Fruit fly (Drosophila melanogaster) whole organism, adult: ENCODE results near the gene RpL34a.

ENCODE experiments used
- CG11617 ChIP-seq: fragments of 200-800 bp; sonication (Bioruptor generic); optimal IDR thresholded peaks from 2 replicates; lab custom pipeline; 2017; ENCODE audit warnings: mild to moderate bottlenecking, missing biosample characterization, missing genetic modification reagents, missing genetic modification characterization
- CG33017 ChIP-seq: fragments of 200-800 bp; sonication (Bioruptor generic); optimal IDR thresholded peaks from 2 replicates; lab custom pipeline; 2018; ENCODE audit warnings: missing biosample characterization, mild to moderate bottlenecking, missing genetic modification characterization, moderate library complexity
- CG5204 ChIP-seq: fragments of 200-800 bp; sonication (Bioruptor generic); optimal IDR thresholded peaks from 2 replicates; lab custom pipeline; 2016; ENCODE audit warnings: missing biosample characterization, missing genetic modification characterization
- Mnt ChIP-seq: fragments of 200-800 bp; sonication (Bioruptor generic); optimal IDR thresholded peaks from 2 replicates; lab custom pipeline; 2016; ENCODE audit warnings: missing biosample characterization, mild to moderate bottlenecking, missing genetic modification characterization

DNA sequence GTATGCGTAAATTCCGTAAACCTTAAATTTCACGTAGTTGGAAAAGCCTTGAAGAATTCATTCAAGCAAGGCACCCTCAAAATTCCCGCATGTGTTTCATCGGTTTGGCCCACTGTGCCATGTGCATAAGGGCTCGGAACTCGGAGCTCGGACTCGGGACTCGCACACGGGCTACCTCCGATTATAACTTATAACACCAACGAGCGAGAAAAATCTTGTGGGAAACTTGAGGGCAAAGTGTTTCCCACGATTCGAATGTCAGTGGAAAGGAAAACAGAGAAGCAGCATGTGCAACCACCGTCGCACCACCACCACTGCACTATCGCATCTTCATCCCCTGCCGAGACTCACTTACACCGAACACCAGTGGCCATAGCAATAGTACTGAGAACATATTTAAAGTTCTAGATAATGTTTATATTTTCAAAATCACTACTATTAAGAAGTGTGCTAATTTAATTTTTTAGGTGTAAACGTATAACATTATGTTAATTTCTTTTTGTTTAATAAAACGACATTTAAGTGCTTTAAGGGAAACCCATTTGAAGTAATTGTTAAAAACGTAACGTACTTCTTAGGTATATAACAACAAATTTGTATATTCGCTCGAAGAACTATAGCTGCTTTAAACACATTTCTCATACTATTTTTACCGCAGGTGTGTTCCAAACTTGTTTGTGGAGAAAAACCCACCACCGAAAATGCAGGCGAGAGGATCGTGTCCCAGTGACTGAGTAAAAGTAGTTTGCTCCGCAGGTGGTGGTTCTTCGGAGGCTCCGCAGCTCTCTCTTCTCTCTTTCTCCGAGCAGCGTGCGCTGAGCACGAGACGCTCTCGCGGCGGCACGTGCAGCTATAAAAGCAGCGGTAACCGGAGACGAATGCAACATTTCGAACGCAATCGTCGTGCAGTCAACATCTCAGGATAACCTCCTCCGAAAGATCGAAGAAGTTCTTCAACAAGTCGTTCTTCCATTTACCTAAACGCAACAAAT, 22.6 kb downstream of the RpL34a start:
- TF ChIP-seq CG33017 = no peak
- TF ChIP-seq CG11617 = no peak
- no peak for TF ChIP-seq Mnt (GFP tag; lab: Kevin White, UChicago)
- TF ChIP-seq CG5204 = no peak
